Fruit fly (Drosophila melanogaster): Measurements from ENCODE around the gene SWIP.

- TF ChIP-seq Myc (optimal IDR thresholded peaks at IDR 0.05): no peak
- TF ChIP-seq Sin3A (optimal IDR thresholded peaks at IDR 0.05): no peak
- TF ChIP-seq ttk (optimal IDR thresholded peaks at IDR 0.05): no peak
- no peak for TF ChIP-seq psq (optimal IDR thresholded peaks at IDR 0.05)
Measured at dm6 chrX:16325472-16325871, 12.0 kb downstream of the SWIP start, which contains the start of gene CalpC.
